Worm (Caenorhabditis elegans) whole organism, L1 larva: ENCODE data around the gene myrf-2.
A peak's percentile ranks its signal among the peaks of the same experiment; 100 is the strongest.

Experiments used
- C04F5.9 ChIP-seq: sonication (generic microtip); optimal IDR thresholded peaks from 2 replicates; lab custom pipeline; 2016; ENCODE audit warnings: missing genetic modification characterization, missing compliant biosample characterization
- F16B12.6 ChIP-seq: fragments of 150-350 bp; optimal IDR thresholded peaks from 2 replicates; lab custom pipeline; 2014; ENCODE audit warnings: missing biosample characterization, missing genetic modification characterization
- Y116A8C.19 ChIP-seq: sonication (generic microtip); optimal IDR thresholded peaks from 2 replicates; lab custom pipeline; 2016; ENCODE audit warnings: missing compliant biosample characterization, missing genetic modification characterization, borderline replicate concordance
- aly-2 ChIP-seq: fragments of 150-350 bp; optimal IDR thresholded peaks from 2 replicates; lab custom pipeline; 2014; ENCODE audit warnings: missing biosample characterization, missing genetic modification characterization
- ama-1 ChIP-seq: fragments of 150-350 bp; optimal IDR thresholded peaks from 2 replicates; lab custom pipeline; 2014
- blmp-1 ChIP-seq: fragments of 150-350 bp; optimal IDR thresholded peaks from 2 replicates; lab custom pipeline; 2014; ENCODE audit warnings: missing biosample characterization, missing genetic modification characterization
- ceh-63 ChIP-seq: fragments of 200-800 bp; sonication (Bioruptor generic); optimal IDR thresholded peaks from 2 replicates; lab custom pipeline; 2018; ENCODE audit warnings: mild to moderate bottlenecking, missing genetic modification characterization, missing compliant biosample characterization
- ceh-82 ChIP-seq, 3 experiments: fragments of 150-350 bp in 1 of 3; sonication (generic microtip) in 2 of 3; optimal IDR thresholded peaks; 2 replicates each; lab custom pipeline; 2014 to 2017; ENCODE audit warnings: missing biosample characterization in 3 of 3, missing genetic modification characterization in 3 of 3
- ceh-90 ChIP-seq: sonication (generic microtip); optimal IDR thresholded peaks from 2 replicates; lab custom pipeline; 2016; ENCODE audit warnings: missing genetic modification characterization, missing compliant biosample characterization
- ces-1 ChIP-seq: fragments of 150-350 bp; optimal IDR thresholded peaks from 2 replicates; lab custom pipeline; 2014; ENCODE audit warnings: missing biosample characterization, missing genetic modification reagents, missing genetic modification characterization
- dpl-1 ChIP-seq, 3 experiments: fragments of 150-350 bp in 2 of 3; sonication (generic microtip) in 1 of 3; optimal IDR thresholded peaks; 2 replicates each; lab custom pipeline; 2014 to 2017; ENCODE audit warnings: missing biosample characterization in 3 of 3, missing genetic modification characterization in 3 of 3, missing genetic modification reagents in 3 of 3
- efl-1 ChIP-seq, 4 experiments: fragments of 150-350 bp; optimal IDR thresholded peaks in 3 of 4; peaks in 1 of 4; 1 replicate in 1 of 4; 2 replicates in 3 of 4; lab custom pipeline; 2014; ENCODE audit warnings: missing biosample characterization in 2 of 4, missing genetic modification characterization in 2 of 4, missing genetic modification reagents in 2 of 4
- elt-2 ChIP-seq: sonication (generic microtip); optimal IDR thresholded peaks from 2 replicates; lab custom pipeline; 2016; ENCODE audit warnings: missing genetic modification characterization, mild to moderate bottlenecking, inconsistent platforms, missing compliant biosample characterization, missing genetic modification reagents
- elt-3 ChIP-seq, 6 experiments: fragments of 150-350 bp in 1 of 6; sonication (generic microtip); optimal IDR thresholded peaks; 2 replicates each; lab custom pipeline; 2017 to 2018; ENCODE audit warnings: missing biosample characterization in 6 of 6, missing genetic modification characterization in 6 of 6, inconsistent platforms in 1 of 6
- ets-5 ChIP-seq: fragments of 200-800 bp; sonication (Bioruptor generic); IDR thresholded peaks from 2 replicates; pipeline ENCODE4 v1.3.6; 2022; ENCODE audit warnings: missing genetic modification characterization, missing compliant biosample characterization
- fkh-10 ChIP-seq: sonication (generic microtip); optimal IDR thresholded peaks from 2 replicates; lab custom pipeline; 2017; ENCODE audit warnings: missing biosample characterization, missing genetic modification reagents, missing genetic modification characterization
- fkh-8 ChIP-seq: sonication (generic microtip); optimal IDR thresholded peaks from 2 replicates; lab custom pipeline; 2016; ENCODE audit warnings: mild to moderate bottlenecking, missing genetic modification characterization, missing compliant biosample characterization
- hlh-17 ChIP-seq: fragments of 200-800 bp; sonication (Bioruptor generic); optimal IDR thresholded peaks from 2 replicates; lab custom pipeline; 2018; ENCODE audit warnings: missing genetic modification characterization, mild to moderate bottlenecking, missing compliant biosample characterization, moderate library complexity, borderline replicate concordance
- hlh-4 ChIP-seq: sonication (generic microtip); optimal IDR thresholded peaks from 2 replicates; lab custom pipeline; 2016; ENCODE audit warnings: mild to moderate bottlenecking, missing genetic modification characterization, missing compliant biosample characterization
- isw-1 ChIP-seq: fragments of 200-800 bp; sonication (Bioruptor generic); IDR thresholded peaks from 2 replicates; pipeline ENCODE4 v1.3.6; 2022; ENCODE audit warnings: missing genetic modification characterization, missing compliant biosample characterization
- jun-1 ChIP-seq: fragments of 150-350 bp; optimal IDR thresholded peaks from 2 replicates; lab custom pipeline; 2014; ENCODE audit warnings: missing biosample characterization, missing genetic modification reagents, missing genetic modification characterization
- lin-14 ChIP-seq: fragments of 200-800 bp; sonication (Bioruptor generic); optimal IDR thresholded peaks from 2 replicates; lab custom pipeline; 2018; ENCODE audit warnings: mild to moderate bottlenecking, missing genetic modification characterization, moderate library complexity, missing compliant biosample characterization
- lin-15B ChIP-seq: fragments of 150-350 bp; sonication (generic microtip); optimal IDR thresholded peaks from 3 replicates; lab custom pipeline; 2014; ENCODE audit warnings: missing biosample characterization, missing genetic modification characterization
- lir-3 ChIP-seq: sonication (generic microtip); optimal IDR thresholded peaks from 2 replicates; lab custom pipeline; 2016; ENCODE audit warnings: mild to moderate bottlenecking, missing genetic modification characterization, moderate library complexity, missing compliant biosample characterization; ENCODE audit not compliant: poor library complexity
- lsy-2 ChIP-seq, 2 experiments: fragments of 150-350 bp; optimal IDR thresholded peaks; 2 replicates each; lab custom pipeline; 2014; ENCODE audit warnings: missing biosample characterization in 2 of 2, missing genetic modification characterization in 2 of 2
- mab-9 ChIP-seq: fragments of 200-800 bp; sonication (Bioruptor generic); IDR thresholded peaks from 2 replicates; pipeline ENCODE4 v1.3.6; 2022; ENCODE audit warnings: missing genetic modification reagents, missing genetic modification characterization, missing compliant biosample characterization
- mdl-1 ChIP-seq, 2 experiments: fragments of 150-350 bp; optimal IDR thresholded peaks; 2 replicates each; lab custom pipeline; 2014 to 2017; ENCODE audit warnings: missing biosample characterization in 2 of 2, missing genetic modification characterization in 2 of 2, inconsistent platforms in 1 of 2
- mef-2 ChIP-seq: fragments of 150-350 bp; optimal IDR thresholded peaks from 2 replicates; lab custom pipeline; 2014; ENCODE audit warnings: missing biosample characterization, missing genetic modification characterization
- mep-1 ChIP-seq: fragments of 150-350 bp; optimal IDR thresholded peaks from 2 replicates; lab custom pipeline; 2014; ENCODE audit warnings: missing biosample characterization, missing genetic modification characterization
- nhr-12 ChIP-seq: sonication (generic microtip); optimal IDR thresholded peaks from 2 replicates; lab custom pipeline; 2017; ENCODE audit warnings: missing biosample characterization, missing genetic modification characterization
- nhr-47 ChIP-seq: sonication (generic microtip); optimal IDR thresholded peaks from 2 replicates; lab custom pipeline; 2016; ENCODE audit warnings: mild to moderate bottlenecking, missing genetic modification characterization, moderate library complexity, missing compliant biosample characterization
- nhr-71 ChIP-seq: sonication (generic microtip); optimal IDR thresholded peaks from 2 replicates; lab custom pipeline; 2016; ENCODE audit warnings: mild to moderate bottlenecking, missing genetic modification characterization, moderate library complexity, missing compliant biosample characterization
- nhr-84 ChIP-seq: sonication (generic microtip); optimal IDR thresholded peaks from 2 replicates; lab custom pipeline; 2017; ENCODE audit warnings: missing biosample characterization, missing genetic modification characterization
- pag-3 ChIP-seq: sonication (generic microtip); optimal IDR thresholded peaks from 2 replicates; lab custom pipeline; 2017; ENCODE audit warnings: missing genetic modification characterization, mild to moderate bottlenecking, missing compliant biosample characterization, antibody characterized with exemption, borderline replicate concordance; ENCODE audit not compliant: insufficient read depth
- pax-3 ChIP-seq: fragments of 200-800 bp; sonication (Bioruptor generic); optimal IDR thresholded peaks from 2 replicates; lab custom pipeline; 2018; ENCODE audit warnings: mild to moderate bottlenecking, missing genetic modification characterization, moderate library complexity, missing compliant biosample characterization
- snpc-4 ChIP-seq: fragments of 150-350 bp; optimal IDR thresholded peaks from 2 replicates; lab custom pipeline; 2014; ENCODE audit warnings: missing biosample characterization, missing genetic modification characterization
- swsn-7 ChIP-seq: sonication (generic microtip); optimal IDR thresholded peaks from 2 replicates; lab custom pipeline; 2016; ENCODE audit warnings: missing genetic modification characterization, missing compliant biosample characterization
- tbx-2 ChIP-seq: sonication (generic microtip); optimal IDR thresholded peaks from 2 replicates; lab custom pipeline; 2016; ENCODE audit warnings: missing genetic modification characterization, missing compliant biosample characterization
- tlp-1 ChIP-seq: fragments of 150-350 bp; optimal IDR thresholded peaks from 2 replicates; lab custom pipeline; 2014; ENCODE audit warnings: missing biosample characterization, missing genetic modification characterization
- unc-62 ChIP-seq: fragments of 150-350 bp; optimal IDR thresholded peaks from 2 replicates; lab custom pipeline; 2014; ENCODE audit warnings: missing biosample characterization, missing genetic modification reagents, missing genetic modification characterization
- unc-98 ChIP-seq: fragments of 200-800 bp; sonication (Bioruptor generic); IDR thresholded peaks from 2 replicates; pipeline ENCODE4 v1.3.6; 2022; ENCODE audit warnings: missing genetic modification characterization, missing compliant biosample characterization
- vab-15 ChIP-seq: sonication (generic microtip); optimal IDR thresholded peaks from 2 replicates; lab custom pipeline; 2017; ENCODE audit warnings: missing genotype, mild to moderate bottlenecking, missing genetic modification characterization, missing compliant biosample characterization
- zag-1 ChIP-seq: fragments of 150-350 bp; optimal IDR thresholded peaks from 2 replicates; lab custom pipeline; 2014; ENCODE audit warnings: missing biosample characterization, missing genetic modification characterization
- zip-4 ChIP-seq: fragments of 200-800 bp; sonication (Bioruptor generic); optimal IDR thresholded peaks from 2 replicates; lab custom pipeline; 2018; ENCODE audit warnings: mild to moderate bottlenecking, missing genetic modification characterization, moderate library complexity, missing compliant biosample characterization
- ztf-11 ChIP-seq, 2 experiments: sonication (generic microtip); optimal IDR thresholded peaks; 2 replicates each; lab custom pipeline; 2016 to 2017; ENCODE audit warnings: missing genetic modification characterization in 2 of 2, missing biosample characterization in 1 of 2, missing compliant biosample characterization in 1 of 2

The myrf-2 gene

ce11 chrX:10158716-10159115 is 35.5 kb downstream of the myrf-2 start, which contains the start of gene erd-2.1 (continued):
- TF ChIP-seq C04F5.9 (tag; lab: Kevin White, UChicago) = no peak
- no peak for TF ChIP-seq isw-1 (GFP tag; lab: Robert Waterston, UW)
- TF ChIP-seq lir-3 (tag; lab: Kevin White, UChicago) = no peak
- no peak for TF ChIP-seq ceh-63
- peak in 1 of 2 experiments; percentile 76 for TF ChIP-seq mdl-1 (tag; optimal IDR thresholded peaks at IDR 0.05; lab: Kevin White, UChicago)
- no peak for TF ChIP-seq pax-3 (tag; lab: Kevin White, UChicago)
- TF ChIP-seq lsy-2 (tag; optimal IDR thresholded peaks at IDR 0.05; lab: Kevin White, UChicago) = peak; percentile 48 to 69
- no peak for TF ChIP-seq snpc-4 (tag; lab: Kevin White, UChicago)

- TF ChIP-seq fkh-10 (GFP tag; lab: Kevin White, UChicago) (peak; percentile 37), F16B12.6 (no peak), aly-2 (no peak), lin-14 (peak; percentile 50), nhr-71 (tag; lab: Kevin White, UChicago) (no peak), ztf-11 (tag; optimal IDR thresholded peaks at IDR 0.05; lab: Kevin White, UChicago) (no peak)
- TF ChIP-seq, all 84 proteins: peak for 2
Observed at ce11 chrX:10155127-10155526, 39.0 kb downstream of the myrf-2 start.

- TF ChIP-seq C04F5.9 (tag; lab: Kevin White, UChicago) = no peak
- no peak for TF ChIP-seq tlp-1 (tag; lab: Kevin White, UChicago)
- no peak for TF ChIP-seq jun-1
- no peak for TF ChIP-seq elt-3 (tag; optimal IDR thresholded peaks at IDR 0.05; lab: Kevin White, UChicago)
- no peak for TF ChIP-seq hlh-4 (tag; lab: Kevin White, UChicago)
- TF ChIP-seq Y116A8C.19 = no peak
- no peak for TF ChIP-seq zag-1 (tag; lab: Kevin White, UChicago)
- no peak for TF ChIP-seq vab-15 (tag; lab: Kevin White, UChicago)
- TF ChIP-seq lir-3 (tag; lab: Kevin White, UChicago) = no peak
- no peak for TF ChIP-seq lin-15B (tag; lab: Kevin White, UChicago)
- TF ChIP-seq ces-1 (GFP tag; lab: Kevin White, UChicago) = peak; percentile 59
- no peak for TF ChIP-seq efl-1 (optimal IDR thresholded peaks at IDR 0.05; lab: Kevin White, UChicago)
- TF ChIP-seq efl-1 (GFP tag; optimal IDR thresholded peaks at IDR 0.05 in 1 of 2; lab: Kevin White, UChicago) = peak in 1 of 2 experiments; percentile 43
- peak; percentile 66 for TF ChIP-seq lin-14
- peak; percentile 12; the same call in 1 of the 2 replicates for TF ChIP-seq isw-1 (GFP tag; lab: Robert Waterston, UW)
- TF ChIP-seq zip-4 (GFP tag; lab: Kevin White, UChicago) = no peak
- no peak for TF ChIP-seq mab-9 (GFP tag; lab: Robert Waterston, UW)
- TF ChIP-seq tbx-2 (tag; lab: Kevin White, UChicago) = no peak
- TF ChIP-seq swsn-7 (tag; lab: Kevin White, UChicago) = no peak
- TF ChIP-seq ztf-11 (tag; optimal IDR thresholded peaks at IDR 0.05; lab: Kevin White, UChicago) = no peak
- TF ChIP-seq unc-98 (GFP tag; lab: Robert Waterston, UW) = no peak
- no peak for TF ChIP-seq mep-1 (tag; lab: Kevin White, UChicago)
- no peak for TF ChIP-seq pax-3 (tag; lab: Kevin White, UChicago)
- TF ChIP-seq hlh-17 (GFP tag; lab: Kevin White, UChicago) = no peak
- no peak for TF ChIP-seq fkh-8
- no peak for TF ChIP-seq nhr-12
- TF ChIP-seq nhr-84 (tag; lab: Kevin White, UChicago) = no peak
- no peak for TF ChIP-seq elt-2 (tag; lab: Kevin White, UChicago)
- TF ChIP-seq unc-62 (GFP tag; lab: Kevin White, UChicago) = no peak
- TF ChIP-seq nhr-47 (tag; lab: Kevin White, UChicago) = no peak
- TF ChIP-seq snpc-4 (tag; lab: Kevin White, UChicago) = no peak
- TF ChIP-seq ama-1 (lab: Kevin White, UChicago) = no peak
- TF ChIP-seq blmp-1 (tag; lab: Kevin White, UChicago) = no peak
- peak in 2 of 3 experiments; percentile 13 to 32 for TF ChIP-seq ceh-82 (tag; optimal IDR thresholded peaks at IDR 0.05; lab: Kevin White, UChicago)
- TF ChIP-seq pag-3 (tag; lab: Kevin White, UChicago) = no peak
- no peak for TF ChIP-seq ets-5 (GFP tag; lab: Robert Waterston, UW)
- no peak for TF ChIP-seq dpl-1 (GFP tag; optimal IDR thresholded peaks at IDR 0.05; lab: Kevin White, UChicago)
- TF ChIP-seq mef-2 (tag; lab: Kevin White, UChicago) = no peak
- no peak for TF ChIP-seq ceh-90 (tag; lab: Kevin White, UChicago)
- no peak for TF ChIP-seq lsy-2 (tag; optimal IDR thresholded peaks at IDR 0.05; lab: Kevin White, UChicago)
- TF ChIP-seq, all 84 proteins: peak for 5
Observed at ce11 chrX:10154317-10154942, 39.7 kb downstream of the myrf-2 start, which contains the start of gene F09B9.5. TSS of gene F09B9.5 (plus strand) at chrX:10154817.
